Fruit fly (Drosophila melanogaster): Measurements from ENCODE around the gene CG9967.
A peak's percentile ranks its signal among the peaks of the same experiment; 100 is the strongest.

The CG9967 gene

DNA sequence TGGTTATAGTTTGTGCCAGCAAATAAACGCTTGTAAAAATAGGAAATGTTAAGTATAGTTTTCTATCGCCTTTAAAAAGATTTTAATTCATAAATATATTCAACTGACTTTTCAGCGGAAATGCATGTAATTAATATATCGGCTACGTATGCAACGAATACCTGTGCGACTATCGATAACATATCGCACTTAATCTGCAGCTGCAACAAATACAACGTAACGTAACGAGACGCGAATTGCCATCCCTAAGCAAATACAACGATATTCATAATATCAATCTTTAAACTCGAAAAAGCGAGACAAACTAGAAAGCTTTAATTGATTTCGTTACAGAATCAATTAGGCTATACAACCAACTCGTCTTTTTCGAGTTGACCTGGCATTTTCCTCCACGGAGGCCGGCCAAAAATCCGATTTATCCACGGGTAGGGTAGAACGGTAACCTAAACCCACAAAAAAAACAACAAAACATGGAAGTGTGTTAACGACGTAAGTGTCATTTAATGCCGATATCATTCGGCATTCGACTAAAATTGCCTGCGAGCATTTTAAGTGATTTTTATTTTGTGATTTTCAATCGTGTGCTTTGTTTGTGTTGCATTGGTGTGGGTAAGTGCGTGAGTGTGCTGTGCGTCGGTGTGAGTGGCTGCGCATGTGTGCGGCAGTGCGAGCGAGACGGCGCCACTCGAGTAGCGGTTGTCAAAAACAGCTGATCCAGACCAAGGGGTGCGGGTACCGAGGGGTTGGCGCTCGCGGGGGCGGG is 18.7 kb upstream of the CG9967 start, which contains the start of gene Atxn7 (continued):
- peak; percentile 96 for TF ChIP-seq ato (GFP tag; IDR thresholded peaks at IDR 0.05; ENCODE audit: partially characterized antibody)
- no peak for TF ChIP-seq CG15696 (tag; optimal IDR thresholded peaks at IDR 0.05)
- TF ChIP-seq Scr (GFP tag; IDR thresholded peaks at IDR 0.05; ENCODE audit: partially characterized antibody), result peak; percentile 96
- TF ChIP-seq gsb (GFP tag; IDR thresholded peaks at IDR 0.05), result no peak
- no peak for TF ChIP-seq CG4730 (GFP tag; IDR thresholded peaks at IDR 0.05)
- peak; percentile 44; the same call in 1 of the 2 replicates for TF ChIP-seq wdn (GFP tag; IDR thresholded peaks at IDR 0.05)
- TF ChIP-seq CG8924 (tag; optimal IDR thresholded peaks at IDR 0.05), result peak; percentile 51
- TF ChIP-seq CG10274 (GFP tag; optimal IDR thresholded peaks at IDR 0.05), result peak; percentile 34
- peak; percentile 71 for TF ChIP-seq NK7.1 (GFP tag; optimal IDR thresholded peaks at IDR 0.05)
- peak; percentile 62; the same call in 2 of the 3 replicates for TF ChIP-seq ken (GFP tag; IDR thresholded peaks at IDR 0.05)
- TF ChIP-seq corto (GFP tag; optimal IDR thresholded peaks at IDR 0.05), result no peak
- peak; percentile 87 for TF ChIP-seq Dref (GFP tag; IDR thresholded peaks at IDR 0.05)
- TF ChIP-seq HmgD (GFP tag; optimal IDR thresholded peaks at IDR 0.05), result peak; percentile 54
- peak; percentile 34 for TF ChIP-seq twi (tag; optimal IDR thresholded peaks at IDR 0.05)
- peak; percentile 98 for TF ChIP-seq amos (GFP tag; IDR thresholded peaks at IDR 0.05; ENCODE audit: partially characterized antibody)
- TF ChIP-seq Hmx (GFP tag; optimal IDR thresholded peaks at IDR 0.05), result peak; percentile 10
- TF ChIP-seq ftz-f1 (GFP tag; optimal IDR thresholded peaks at IDR 0.05), result no peak
- TF ChIP-seq CG17612 (GFP tag; IDR thresholded peaks at IDR 0.05), result no peak; the same call in 1 of the 2 replicates
- no peak for TF ChIP-seq Hr39 (optimal IDR thresholded peaks at IDR 0.05)
- TF ChIP-seq Ets65A (GFP tag), result peak; percentile 91
- TF ChIP-seq CG13775 (GFP tag; optimal IDR thresholded peaks at IDR 0.05), result peak; percentile 73
- peak; percentile 52 for TF ChIP-seq so (GFP tag; IDR thresholded peaks at IDR 0.05)
- TF ChIP-seq Dll (GFP tag; IDR thresholded peaks at IDR 0.05; ENCODE audit: partially characterized antibody), result peak; percentile 92
- TF ChIP-seq Aef1 (GFP tag; IDR thresholded peaks at IDR 0.05), result peak; percentile 80
- peak; percentile 8 for TF ChIP-seq org-1 (GFP tag; optimal IDR thresholded peaks at IDR 0.05)
- no peak for TF ChIP-seq pnt (GFP tag; optimal IDR thresholded peaks at IDR 0.05)
- peak; percentile 90 for TF ChIP-seq chm (GFP tag; IDR thresholded peaks at IDR 0.05)
- peak; percentile 50; the same call in 1 of the 2 replicates for TF ChIP-seq sens-2 (GFP tag; IDR thresholded peaks at IDR 0.05)
- peak; percentile 45 for TF ChIP-seq Xbp1 (GFP tag; optimal IDR thresholded peaks at IDR 0.05)
- peak; percentile 83 for TF ChIP-seq CG33213 (GFP tag; optimal IDR thresholded peaks at IDR 0.05)
- TF ChIP-seq onecut (GFP tag; IDR thresholded peaks at IDR 0.05), result peak; percentile 68
- TF ChIP-seq danr (GFP tag; IDR thresholded peaks at IDR 0.05), result no peak
- no peak for TF ChIP-seq CG7372 (GFP tag; IDR thresholded peaks at IDR 0.05)
- peak; percentile 50 for TF ChIP-seq CG6254 (GFP tag; optimal IDR thresholded peaks at IDR 0.05)
- no peak for TF ChIP-seq Lpt (GFP tag; optimal IDR thresholded peaks at IDR 0.05)
- no peak; the same call in 3 of the 4 replicates for TF ChIP-seq Gug (GFP tag; IDR thresholded peaks at IDR 0.05)
- TF ChIP-seq HLH3B (GFP tag; IDR thresholded peaks at IDR 0.05), result peak; percentile 59; the same call in 1 of the 2 replicates
- no peak for TF ChIP-seq usp (GFP tag; optimal IDR thresholded peaks at IDR 0.05)
- TF ChIP-seq chn (GFP tag; optimal IDR thresholded peaks at IDR 0.05), result peak; percentile 48
- TF ChIP-seq CG31224 (GFP tag; IDR thresholded peaks at IDR 0.05), result no peak; the same call in 1 of the 2 replicates
- peak; percentile 76 for TF ChIP-seq CG15601 (tag; optimal IDR thresholded peaks at IDR 0.05)
- TF ChIP-seq toy (GFP tag; IDR thresholded peaks at IDR 0.05), result no peak
- TF ChIP-seq chinmo (GFP tag; IDR thresholded peaks at IDR 0.05; ENCODE audit: partially characterized antibody), result peak; percentile 99
- peak; percentile 19; the same call in 1 of the 2 replicates for TF ChIP-seq lmd (GFP tag; IDR thresholded peaks at IDR 0.05)
- peak; percentile 89 for TF ChIP-seq CG7987 (GFP tag; optimal IDR thresholded peaks at IDR 0.05)
- TF ChIP-seq pho (GFP tag; optimal IDR thresholded peaks at IDR 0.05), result peak; percentile 57
- TF ChIP-seq Opbp (GFP tag; IDR thresholded peaks at IDR 0.05; ENCODE audit: partially characterized antibody), result peak; percentile 99
- no peak for TF ChIP-seq sc (optimal IDR thresholded peaks at IDR 0.05)
- peak; percentile 75 for TF ChIP-seq sc (GFP tag; optimal IDR thresholded peaks at IDR 0.05)
- no peak for TF ChIP-seq gt (GFP tag; IDR thresholded peaks at IDR 0.05)
- TF ChIP-seq CG1602 (GFP tag; optimal IDR thresholded peaks at IDR 0.05), result peak; percentile 20
